Fruit fly (Drosophila melanogaster) whole organism, embryonic: ENCODE results near the gene CG31538.

Experiments used
- Antp ChIP-seq: fragments of 200-800 bp; sonication (Bioruptor generic); optimal IDR thresholded peaks from 3 replicates; lab custom pipeline; 2016; ENCODE audit warnings: missing biosample characterization, missing genetic modification characterization
- CG11695 ChIP-seq: fragments of 200-800 bp; sonication (Bioruptor generic); IDR thresholded peaks from 3 replicates; pipeline ENCODE4 v1.3.6; 2022; ENCODE audit warnings: missing biosample characterization, missing genetic modification characterization
- CG14710 ChIP-seq: fragments of 200-800 bp; sonication (Bioruptor generic); optimal IDR thresholded peaks from 3 replicates; lab custom pipeline; 2019; ENCODE audit warnings: missing biosample characterization, mild to moderate bottlenecking, missing genetic modification characterization, moderate library complexity
- CG17359 ChIP-seq: fragments of 200-800 bp; sonication (Bioruptor generic); optimal IDR thresholded peaks from 3 replicates; lab custom pipeline; 2018; ENCODE audit warnings: missing biosample characterization, mild to moderate bottlenecking, missing genetic modification characterization, moderate library complexity
- CG18619 ChIP-seq: fragments of 200-800 bp; sonication (Bioruptor generic); optimal IDR thresholded peaks from 3 replicates; lab custom pipeline; 2017; ENCODE audit warnings: missing biosample characterization, mild to moderate bottlenecking, missing genetic modification characterization
- CG30431 ChIP-seq: fragments of 200-800 bp; sonication (Bioruptor generic); optimal IDR thresholded peaks from 2 replicates; lab custom pipeline; 2017; ENCODE audit warnings: missing biosample characterization, missing genetic modification characterization
- CG4328 ChIP-seq: fragments of 200-800 bp; sonication (Bioruptor generic); optimal IDR thresholded peaks from 3 replicates; lab custom pipeline; 2017; ENCODE audit warnings: missing biosample characterization, missing genetic modification reagents, missing genetic modification characterization
- CG4730 ChIP-seq: fragments of 200-800 bp; sonication (Bioruptor generic); IDR thresholded peaks from 2 replicates; pipeline ENCODE4 v1.3.6; 2022; ENCODE audit warnings: missing biosample characterization, missing genetic modification characterization
- CG6683 ChIP-seq: fragments of 200-800 bp; sonication (Bioruptor generic); optimal IDR thresholded peaks from 2 replicates; lab custom pipeline; 2017; ENCODE audit warnings: missing biosample characterization, mild to moderate bottlenecking, missing genetic modification characterization, missing genetic modification reagents
- CG6689 ChIP-seq: fragments of 200-800 bp; sonication (Bioruptor generic); IDR thresholded peaks from 2 replicates; pipeline ENCODE4 v1.3.6; 2022; ENCODE audit warnings: missing biosample characterization, missing genetic modification characterization
- CG7556 ChIP-seq: fragments of 200-800 bp; sonication (Bioruptor generic); optimal IDR thresholded peaks from 2 replicates; lab custom pipeline; 2017; ENCODE audit warnings: missing biosample characterization, mild to moderate bottlenecking, missing genetic modification characterization
- CG9876 ChIP-seq: fragments of 200-800 bp; sonication (Bioruptor generic); optimal IDR thresholded peaks from 2 replicates; lab custom pipeline; 2016; ENCODE audit warnings: missing biosample characterization, missing genetic modification characterization
- D19A ChIP-seq: fragments of 200-800 bp; optimal IDR thresholded peaks from 3 replicates; lab custom pipeline; 2019; ENCODE audit warnings: missing biosample characterization, mild to moderate bottlenecking, missing genetic modification characterization, moderate library complexity
- Doc2 ChIP-seq: fragments of 200-800 bp; sonication (Bioruptor generic); IDR thresholded peaks from 2 replicates; pipeline ENCODE4 v1.3.6; 2022; ENCODE audit warnings: missing biosample characterization, missing genetic modification characterization
- Doc3 ChIP-seq: fragments of 200-800 bp; sonication (Bioruptor generic); IDR thresholded peaks from 3 replicates; pipeline ENCODE4 v1.3.6; 2022; ENCODE audit warnings: missing biosample characterization, missing genetic modification characterization; ENCODE audit not compliant: partially characterized antibody
- ERR ChIP-seq: fragments of 200-800 bp; sonication (Bioruptor generic); optimal IDR thresholded peaks from 2 replicates; lab custom pipeline; 2016; ENCODE audit warnings: missing biosample characterization, missing genetic modification characterization
- Ets97D ChIP-seq: fragments of 200-800 bp; sonication (Bioruptor generic); optimal IDR thresholded peaks from 3 replicates; lab custom pipeline; 2016; ENCODE audit warnings: missing biosample characterization, missing genetic modification characterization
- Fer1 ChIP-seq: fragments of 200-800 bp; sonication (Bioruptor generic); optimal IDR thresholded peaks from 2 replicates; lab custom pipeline; 2017; ENCODE audit warnings: missing biosample characterization, mild to moderate bottlenecking, missing genetic modification characterization
- Gsc ChIP-seq: fragments of 200-800 bp; sonication (Bioruptor generic); IDR thresholded peaks from 2 replicates; pipeline ENCODE4 v1.3.6; 2022; ENCODE audit warnings: missing biosample characterization, missing genetic modification characterization
- HLH4C ChIP-seq: fragments of 200-800 bp; sonication (Bioruptor generic); IDR thresholded peaks from 3 replicates; pipeline ENCODE4 v1.3.6; 2022; ENCODE audit warnings: missing biosample characterization, missing genetic modification characterization; ENCODE audit not compliant: partially characterized antibody
- MBD-R2 ChIP-seq: fragments of 200-800 bp; sonication (Bioruptor generic); IDR thresholded peaks from 2 replicates; pipeline ENCODE4 v1.3.6; 2022; ENCODE audit warnings: missing biosample characterization, missing genetic modification characterization
- Max ChIP-seq: fragments of 200-800 bp; sonication (Bioruptor generic); optimal IDR thresholded peaks from 2 replicates; lab custom pipeline; 2016; ENCODE audit warnings: missing biosample characterization, mild to moderate bottlenecking, missing genetic modification characterization
- Nf-YA ChIP-seq: fragments of 200-800 bp; sonication (Bioruptor generic); IDR thresholded peaks from 2 replicates; pipeline ENCODE4 v1.3.6; 2022; ENCODE audit warnings: missing biosample characterization, missing genetic modification characterization
- Nf-YC ChIP-seq: fragments of 200-800 bp; optimal IDR thresholded peaks from 3 replicates; lab custom pipeline; 2019; ENCODE audit warnings: missing biosample characterization, mild to moderate bottlenecking, missing genetic modification characterization, moderate library complexity
- NfI ChIP-seq: fragments of 200-800 bp; sonication (Bioruptor generic); optimal IDR thresholded peaks from 3 replicates; lab custom pipeline; 2018; ENCODE audit warnings: missing biosample characterization, mild to moderate bottlenecking, missing genetic modification characterization, moderate library complexity
- Sry-δ ChIP-seq: fragments of 200-800 bp; sonication (Bioruptor generic); optimal IDR thresholded peaks from 2 replicates; lab custom pipeline; 2016; ENCODE audit warnings: missing biosample characterization, missing genetic modification characterization
- Taf1 ChIP-seq: fragments of 200-800 bp; sonication (Bioruptor generic); IDR thresholded peaks from 2 replicates; pipeline ENCODE4 v1.3.6; 2022; ENCODE audit warnings: missing biosample characterization, missing genetic modification characterization
- Xbp1 ChIP-seq: fragments of 200-800 bp; sonication (Bioruptor generic); optimal IDR thresholded peaks from 3 replicates; lab custom pipeline; 2016; ENCODE audit warnings: missing biosample characterization, mild to moderate bottlenecking, missing genetic modification characterization
- Xrp1 ChIP-seq: fragments of 200-800 bp; sonication (Bioruptor generic); IDR thresholded peaks from 2 replicates; pipeline ENCODE4 v1.3.6; 2022; ENCODE audit warnings: missing biosample characterization, missing genetic modification characterization
- amos ChIP-seq: fragments of 200-800 bp; sonication (Bioruptor generic); IDR thresholded peaks from 2 replicates; pipeline ENCODE4 v1.3.6; 2022; ENCODE audit warnings: missing biosample characterization, missing genetic modification characterization; ENCODE audit not compliant: partially characterized antibody
- ase ChIP-seq: fragments of 200-800 bp; sonication (Bioruptor generic); IDR thresholded peaks from 3 replicates; pipeline ENCODE4 v1.3.6; 2022; ENCODE audit warnings: missing biosample characterization, missing genetic modification characterization
- cato ChIP-seq: fragments of 200-800 bp; sonication (Bioruptor generic); optimal IDR thresholded peaks from 2 replicates; lab custom pipeline; 2016; ENCODE audit warnings: missing biosample characterization, missing genetic modification characterization, borderline replicate concordance
- cg ChIP-seq: fragments of 200-800 bp; sonication (Bioruptor generic); optimal IDR thresholded peaks from 3 replicates; lab custom pipeline; 2019; ENCODE audit warnings: missing biosample characterization, mild to moderate bottlenecking, missing genetic modification characterization, moderate library complexity
- corto ChIP-seq: fragments of 200-800 bp; sonication (Bioruptor generic); optimal IDR thresholded peaks from 2 replicates; lab custom pipeline; 2016; ENCODE audit warnings: missing biosample characterization, mild to moderate bottlenecking, missing genetic modification characterization, moderate library complexity
- crc ChIP-seq: fragments of 200-800 bp; sonication (Bioruptor generic); optimal IDR thresholded peaks from 2 replicates; lab custom pipeline; 2016; ENCODE audit warnings: missing biosample characterization, missing genetic modification characterization
- crp ChIP-seq, 2 experiments: fragments of 200-800 bp; sonication (Bioruptor generic); optimal IDR thresholded peaks; 2 replicates in 1 of 2; 3 replicates in 1 of 2; lab custom pipeline; 2017; ENCODE audit warnings: missing biosample characterization in 2 of 2, missing genetic modification characterization in 2 of 2, mild to moderate bottlenecking in 1 of 2, moderate library complexity in 1 of 2
- eve ChIP-seq, 2 experiments: fragments of >200 bp; optimal IDR thresholded peaks; 2 replicates each; lab custom pipeline; 2017; ENCODE audit warnings: missing biosample characterization in 2 of 2, missing genetic modification characterization in 2 of 2
- hb ChIP-seq: fragments of 200-800 bp; sonication (Bioruptor generic); IDR thresholded peaks from 3 replicates; pipeline ENCODE4 v1.3.6; 2022; ENCODE audit warnings: missing biosample characterization, missing genetic modification characterization; ENCODE audit not compliant: partially characterized antibody
- hth ChIP-seq: fragments of >200 bp; optimal IDR thresholded peaks from 2 replicates; lab custom pipeline; 2017; ENCODE audit warnings: inconsistent platforms
- insv ChIP-seq, 2 experiments: fragments of 200-800 bp; sonication (Bioruptor generic); optimal IDR thresholded peaks; 3 replicates each; lab custom pipeline; 2016 to 2018; ENCODE audit warnings: missing biosample characterization in 2 of 2, missing genetic modification characterization in 2 of 2
- lab ChIP-seq: fragments of 200-800 bp; sonication (Bioruptor generic); optimal IDR thresholded peaks from 3 replicates; lab custom pipeline; 2017; ENCODE audit warnings: missing biosample characterization, missing genetic modification characterization, mild to moderate bottlenecking, moderate library complexity, missing genetic modification reagents
- lilli ChIP-seq: fragments of 200-800 bp; sonication (Bioruptor generic); optimal IDR thresholded peaks from 3 replicates; lab custom pipeline; 2016; ENCODE audit warnings: missing biosample characterization, missing genetic modification characterization
- nerfin-2 ChIP-seq: fragments of 200-800 bp; sonication (Bioruptor generic); IDR thresholded peaks from 2 replicates; pipeline ENCODE4 v1.3.6; 2022; ENCODE audit warnings: missing biosample characterization, missing genetic modification characterization; ENCODE audit not compliant: partially characterized antibody
- otp ChIP-seq: fragments of 200-800 bp; sonication (Bioruptor generic); IDR thresholded peaks from 3 replicates; pipeline ENCODE4, ENCODE4 v1.3.6; 2022; ENCODE audit warnings: missing biosample characterization, missing genetic modification characterization
- repo ChIP-seq: fragments of 200-800 bp; sonication (Bioruptor generic); optimal IDR thresholded peaks from 2 replicates; lab custom pipeline; 2016; ENCODE audit warnings: missing biosample characterization, missing genetic modification characterization
- row ChIP-seq: fragments of 200-800 bp; sonication (Bioruptor generic); IDR thresholded peaks from 3 replicates; pipeline ENCODE4 v1.3.6; 2022; ENCODE audit warnings: missing biosample characterization, missing genetic modification characterization
- scrt ChIP-seq: fragments of 200-800 bp; sonication (Bioruptor generic); optimal IDR thresholded peaks from 2 replicates; lab custom pipeline; 2018; ENCODE audit warnings: missing biosample characterization, mild to moderate bottlenecking, missing genetic modification characterization, moderate library complexity
- slbo ChIP-seq: fragments of 200-800 bp; sonication (Bioruptor generic); IDR thresholded peaks from 2 replicates; pipeline ENCODE4 v1.3.6; 2022; ENCODE audit warnings: missing biosample characterization, missing genetic modification characterization
- sr ChIP-seq: fragments of 200-800 bp; sonication (Bioruptor generic); IDR thresholded peaks from 3 replicates; pipeline ENCODE4 v1.3.6; 2022; ENCODE audit warnings: missing biosample characterization, missing genetic modification characterization
- ttk ChIP-seq: fragments of 200-800 bp; sonication (Bioruptor generic); IDR thresholded peaks from 2 replicates; pipeline ENCODE4 v2.1.2; 2022; ENCODE audit warnings: missing biosample characterization, missing genetic modification characterization

CG31538 gene

dm6 chr3R:5251243-5251865, 26.3 kb downstream of the CG31538 start, which contains the start of gene CtsF (continued):
- TF ChIP-seq slbo (GFP tag; lab: Robert Waterston, UW) = peak; percentile 36; the same call in 1 of the 2 replicates
- TF ChIP-seq CG18619 = no peak
- no peak for TF ChIP-seq Doc2 (GFP tag; lab: Robert Waterston, UW)
- peak; percentile 94 for TF ChIP-seq scrt (GFP tag; lab: Kevin White, UChicago)
- TF ChIP-seq HLH4C = peak; percentile 100
- peak; percentile 74 for TF ChIP-seq Ets97D
- peak; percentile 47 for TF ChIP-seq CG14710 (tag; lab: Kevin White, UChicago)
- peak in 1 of 2 experiments; percentile 67 for TF ChIP-seq crp (GFP tag; optimal IDR thresholded peaks at IDR 0.05; lab: Kevin White, UChicago)
- no peak for TF ChIP-seq hth (lab: Kevin White, UChicago)
- peak; percentile 57; the same call in 1 of the 3 replicates for TF ChIP-seq row (GFP tag; lab: Robert Waterston, UW)
- TF ChIP-seq Sry-δ (GFP tag; lab: Kevin White, UChicago) = peak; percentile 98
- TF ChIP-seq Gsc (GFP tag; lab: Robert Waterston, UW) = no peak
- no peak for TF ChIP-seq ERR (GFP tag; lab: Kevin White, UChicago)
- TF ChIP-seq ttk (GFP tag; lab: Robert Waterston, UW) = no peak
- no peak for TF ChIP-seq Xrp1 (GFP tag; lab: Robert Waterston, UW)
- TF ChIP-seq cato = no peak
- peak; percentile 98 for TF ChIP-seq cg (GFP tag; lab: Kevin White, UChicago)
- TF ChIP-seq Nf-YA (GFP tag; lab: Robert Waterston, UW) = no peak
- TF ChIP-seq nerfin-2 (GFP tag; lab: Robert Waterston, UW) = peak; percentile 100
- peak; percentile 24 for TF ChIP-seq lilli (GFP tag; lab: Kevin White, UChicago)
- no peak for TF ChIP-seq CG6689 (GFP tag; lab: Robert Waterston, UW)
- no peak for TF ChIP-seq CG4328 (GFP tag; lab: Kevin White, UChicago)
- TF ChIP-seq sr (GFP tag; lab: Robert Waterston, UW) = no peak
- TF ChIP-seq Xbp1 (GFP tag; lab: Kevin White, UChicago) = peak; percentile 12
- TF ChIP-seq Taf1 (GFP tag; lab: Robert Waterston, UW) = no peak
- no peak for TF ChIP-seq insv (GFP tag; optimal IDR thresholded peaks at IDR 0.05; lab: Kevin White, UChicago)
- no peak for TF ChIP-seq CG17359 (tag; lab: Kevin White, UChicago)
- TF ChIP-seq Nf-YC (tag; lab: Kevin White, UChicago) = peak; percentile 49
- TF ChIP-seq repo (GFP tag; lab: Kevin White, UChicago) = no peak
- peak; percentile 99 for TF ChIP-seq hb (GFP tag; lab: Robert Waterston, UW)
- TF ChIP-seq CG11695 = no peak
- TF ChIP-seq Fer1 (GFP tag; lab: Kevin White, UChicago) = peak; percentile 68
- no peak for TF ChIP-seq crc
- peak; percentile 70 for TF ChIP-seq MBD-R2
- TF ChIP-seq ase = no peak
- TF ChIP-seq D19A (tag; lab: Kevin White, UChicago) = no peak
- TF ChIP-seq lab (GFP tag; lab: Kevin White, UChicago) = peak; percentile 54
- no peak for TF ChIP-seq Max
- TF ChIP-seq eve (GFP tag; optimal IDR thresholded peaks at IDR 0.05; lab: Kevin White, UChicago) = no peak
- TF ChIP-seq amos (GFP tag; lab: Robert Waterston, UW) = peak; percentile 99
- no peak for TF ChIP-seq corto (GFP tag; lab: Kevin White, UChicago)
- TF ChIP-seq CG7556 (GFP tag; lab: Kevin White, UChicago) = peak; percentile 6
- no peak for TF ChIP-seq otp (GFP tag; lab: Robert Waterston, UW)
- no peak for TF ChIP-seq CG9876 (GFP tag; lab: Kevin White, UChicago)
- peak; percentile 15 for TF ChIP-seq CG6683 (GFP tag; lab: Kevin White, UChicago)
- TF ChIP-seq Antp (GFP tag; lab: Kevin White, UChicago) = peak; percentile 39
- TF ChIP-seq NfI (GFP tag; lab: Kevin White, UChicago) = peak; percentile 4
- TF ChIP-seq Doc3 (GFP tag; lab: Robert Waterston, UW) = peak; percentile 97
- TF ChIP-seq CG30431 = no peak
- TF ChIP-seq CG4730 (GFP tag; lab: Robert Waterston, UW) = no peak
